Fruit fly (Drosophila melanogaster): ENCODE measurements around the gene Spn85F.

Gene Spn85F

dm6 chr3R:10035765-10036164, 38.8 kb downstream of the Spn85F start:
- TF ChIP-seq CG15710 (tag; optimal IDR thresholded peaks at IDR 0.05) (no peak), gl (tag; optimal IDR thresholded peaks at IDR 0.05) (no peak), rn (GFP tag; IDR thresholded peaks at IDR 0.05) (no peak), D1 (tag; optimal IDR thresholded peaks at IDR 0.05) (no peak), CG4496 (GFP tag; IDR thresholded peaks at IDR 0.05) (no peak), CG8159 (tag; optimal IDR thresholded peaks at IDR 0.05) (no peak), EcR (GFP tag; optimal IDR thresholded peaks at IDR 0.05) (no peak), Ets98B (GFP tag; IDR thresholded peaks at IDR 0.05) (no peak)

DNA sequence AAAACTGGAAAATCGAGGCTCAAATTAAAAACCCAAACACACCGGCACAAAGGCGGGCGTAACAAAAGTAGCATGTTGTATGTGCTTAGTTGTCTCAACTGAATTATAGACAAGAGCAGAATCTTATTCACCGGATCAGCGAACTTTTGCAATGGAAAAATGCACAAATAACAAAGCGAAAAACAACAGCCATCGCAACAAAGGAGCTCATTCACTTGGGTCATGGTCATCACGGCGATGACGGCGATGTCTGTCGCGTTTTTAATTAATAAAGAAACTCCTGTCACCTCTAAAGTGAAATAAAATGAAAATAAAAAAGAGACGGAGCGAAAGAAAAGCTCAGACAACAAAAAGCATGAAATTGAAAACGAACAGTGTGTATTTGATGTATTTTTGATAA, 42.2 kb downstream of the Spn85F start:
- TF ChIP-seq EcR (GFP tag; optimal IDR thresholded peaks at IDR 0.05) (peak; percentile 92), CG10348 (GFP tag; IDR thresholded peaks at IDR 0.05) (no peak), D1 (tag; optimal IDR thresholded peaks at IDR 0.05) (no peak), CG13204 (GFP tag; optimal IDR thresholded peaks at IDR 0.05) (no peak)

- TF ChIP-seq CG34367 (tag; optimal IDR thresholded peaks at IDR 0.05) = no peak
- peak; percentile 95 for TF ChIP-seq EcR (GFP tag; optimal IDR thresholded peaks at IDR 0.05)
Observed at dm6 chr3R:10040505-10040904, 43.5 kb downstream of the Spn85F start.

DNA sequence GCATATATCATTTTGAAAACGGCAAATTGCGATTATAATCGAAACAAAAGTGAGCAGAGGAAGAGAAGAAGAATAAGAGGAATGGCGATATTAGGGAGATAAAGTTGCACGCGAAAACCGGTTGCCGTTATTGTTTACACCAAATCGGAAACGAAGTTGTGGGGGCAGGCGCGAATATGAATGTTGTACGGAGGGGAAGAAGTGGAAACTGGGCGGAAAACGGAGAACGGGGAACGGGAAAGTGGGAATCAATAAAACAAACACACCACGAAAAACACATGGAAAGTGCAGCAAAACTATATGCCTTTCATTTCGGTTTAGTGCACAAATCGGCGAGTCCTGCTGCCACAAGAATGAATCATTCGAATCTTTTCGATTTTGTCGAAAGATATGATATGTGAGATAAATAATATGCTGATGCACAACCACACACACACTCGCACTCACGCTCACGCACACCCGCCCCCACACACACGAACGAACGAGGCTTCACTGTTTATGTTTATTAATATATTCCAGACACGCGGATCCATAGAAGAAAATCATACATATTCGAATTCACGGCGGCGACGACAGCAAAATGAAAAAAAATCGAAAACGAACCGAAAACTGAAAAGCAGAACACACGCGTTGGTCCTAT, 45.2 kb downstream of the Spn85F start:
- TF ChIP-seq CG17806 (tag; optimal IDR thresholded peaks at IDR 0.05) = no peak
- no peak for TF ChIP-seq CG8159 (tag; optimal IDR thresholded peaks at IDR 0.05)
- no peak for TF ChIP-seq rn (GFP tag; IDR thresholded peaks at IDR 0.05)
- no peak for TF ChIP-seq CG32121 (GFP tag; IDR thresholded peaks at IDR 0.05)
- no peak for TF ChIP-seq CG4496 (GFP tag; IDR thresholded peaks at IDR 0.05)
- TF ChIP-seq fd96Ca (GFP tag; IDR thresholded peaks at IDR 0.05) = no peak
- TF ChIP-seq CG13204 (GFP tag; optimal IDR thresholded peaks at IDR 0.05) = no peak

dm6 chr3R:10042664-10043372, 45.9 kb downstream of the Spn85F start, which contains the start of the genes Mical and CG3909:
Mical (minus strand) TSS chr3R:10042895.
CG3909 (plus strand) TSS chr3R:10043270.
- TF ChIP-seq Pif1A (GFP tag; optimal IDR thresholded peaks at IDR 0.05) (no peak), CG15710 (tag; optimal IDR thresholded peaks at IDR 0.05) (peak; percentile 77), Snoo (tag; optimal IDR thresholded peaks at IDR 0.05) (peak; percentile 68), CG8301 (tag; optimal IDR thresholded peaks at IDR 0.05) (peak; percentile 61), CG4496 (GFP tag; IDR thresholded peaks at IDR 0.05) (peak; percentile 89), fd96Ca (GFP tag; IDR thresholded peaks at IDR 0.05) (no peak), CG14655 (GFP tag; optimal IDR thresholded peaks at IDR 0.05) (no peak), CG13204 (GFP tag; optimal IDR thresholded peaks at IDR 0.05) (no peak), CG12605 (GFP tag; IDR thresholded peaks at IDR 0.05) (peak; percentile 86), CG10348 (GFP tag; IDR thresholded peaks at IDR 0.05) (no peak), gl (tag; optimal IDR thresholded peaks at IDR 0.05) (no peak), rn (GFP tag; IDR thresholded peaks at IDR 0.05) (peak; percentile 76), EcR (GFP tag; optimal IDR thresholded peaks at IDR 0.05) (peak; percentile 4), CG34367 (tag; optimal IDR thresholded peaks at IDR 0.05) (peak; percentile 67), D1 (tag; optimal IDR thresholded peaks at IDR 0.05) (peak; percentile 77), CG17806 (tag; optimal IDR thresholded peaks at IDR 0.05) (peak; percentile 76), Pif1B (GFP tag; optimal IDR thresholded peaks at IDR 0.05) (peak; percentile 55), CG8159 (tag; optimal IDR thresholded peaks at IDR 0.05) (peak; percentile 83), CG32121 (GFP tag; IDR thresholded peaks at IDR 0.05) (peak; percentile 84), CG9948 (tag; optimal IDR thresholded peaks at IDR 0.05) (peak; percentile 78), Ets98B (GFP tag; IDR thresholded peaks at IDR 0.05) (peak; percentile 83)

DNA sequence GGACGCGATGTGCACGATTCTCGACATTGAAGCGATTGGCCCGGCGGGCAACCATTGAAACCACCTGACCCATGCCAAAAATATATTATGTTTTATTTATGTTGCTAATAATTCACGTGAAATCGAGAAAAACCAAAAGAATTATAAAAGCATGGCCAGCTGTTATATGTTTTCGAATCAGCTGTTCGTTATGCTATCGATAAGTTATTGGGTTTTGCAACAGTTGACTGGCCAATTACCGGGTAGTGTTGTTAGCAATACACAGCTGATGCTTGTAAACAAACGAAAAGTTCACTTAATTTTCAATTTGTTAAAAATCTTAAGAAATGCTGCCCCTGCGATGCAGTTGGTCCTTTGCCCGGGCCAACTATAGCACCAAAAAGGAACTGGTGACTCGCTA, 48.4 kb downstream of the Spn85F start, which contains the start of the genes CG11722 and mtTFB2:
Gene CG11722, minus strand, starts transcription at position 200 of the 400 bp plus-strand sequence.
Gene mtTFB2, plus strand, starts transcription at position 232 of the 400 bp plus-strand sequence.
- TF ChIP-seq Pif1B (GFP tag; optimal IDR thresholded peaks at IDR 0.05) = no peak
- TF ChIP-seq Snoo (tag; optimal IDR thresholded peaks at IDR 0.05) = no peak
- no peak for TF ChIP-seq CG8159 (tag; optimal IDR thresholded peaks at IDR 0.05)
- TF ChIP-seq CG14655 (GFP tag; optimal IDR thresholded peaks at IDR 0.05) = no peak

dm6 chr3R:10048035-10048774, 51.2 kb downstream of the Spn85F start:
- TF ChIP-seq CG17806 (tag; optimal IDR thresholded peaks at IDR 0.05) (peak; percentile 54), CG4496 (GFP tag; IDR thresholded peaks at IDR 0.05) (no peak), Ets98B (GFP tag; IDR thresholded peaks at IDR 0.05) (no peak), CG8159 (tag; optimal IDR thresholded peaks at IDR 0.05) (peak; percentile 64), D1 (tag; optimal IDR thresholded peaks at IDR 0.05) (no peak), CG12605 (GFP tag; IDR thresholded peaks at IDR 0.05) (no peak), CG10348 (GFP tag; IDR thresholded peaks at IDR 0.05) (no peak), CG32121 (GFP tag; IDR thresholded peaks at IDR 0.05) (no peak), CG8301 (tag; optimal IDR thresholded peaks at IDR 0.05) (peak; percentile 58), CG14655 (GFP tag; optimal IDR thresholded peaks at IDR 0.05) (no peak), Snoo (tag; optimal IDR thresholded peaks at IDR 0.05) (peak; percentile 62), Pif1A (GFP tag; optimal IDR thresholded peaks at IDR 0.05) (no peak), fd96Ca (GFP tag; IDR thresholded peaks at IDR 0.05) (no peak), CG13204 (GFP tag; optimal IDR thresholded peaks at IDR 0.05) (no peak), Pif1B (GFP tag; optimal IDR thresholded peaks at IDR 0.05) (no peak), gl (tag; optimal IDR thresholded peaks at IDR 0.05) (no peak), rn (GFP tag; IDR thresholded peaks at IDR 0.05) (no peak), CG9948 (tag; optimal IDR thresholded peaks at IDR 0.05) (peak; percentile 44), CG15710 (tag; optimal IDR thresholded peaks at IDR 0.05) (peak; percentile 61), CG34367 (tag; optimal IDR thresholded peaks at IDR 0.05) (peak; percentile 29), EcR (GFP tag; optimal IDR thresholded peaks at IDR 0.05) (no peak)

Measured in whole organism, pupa.